In the genomic region with DNA sequence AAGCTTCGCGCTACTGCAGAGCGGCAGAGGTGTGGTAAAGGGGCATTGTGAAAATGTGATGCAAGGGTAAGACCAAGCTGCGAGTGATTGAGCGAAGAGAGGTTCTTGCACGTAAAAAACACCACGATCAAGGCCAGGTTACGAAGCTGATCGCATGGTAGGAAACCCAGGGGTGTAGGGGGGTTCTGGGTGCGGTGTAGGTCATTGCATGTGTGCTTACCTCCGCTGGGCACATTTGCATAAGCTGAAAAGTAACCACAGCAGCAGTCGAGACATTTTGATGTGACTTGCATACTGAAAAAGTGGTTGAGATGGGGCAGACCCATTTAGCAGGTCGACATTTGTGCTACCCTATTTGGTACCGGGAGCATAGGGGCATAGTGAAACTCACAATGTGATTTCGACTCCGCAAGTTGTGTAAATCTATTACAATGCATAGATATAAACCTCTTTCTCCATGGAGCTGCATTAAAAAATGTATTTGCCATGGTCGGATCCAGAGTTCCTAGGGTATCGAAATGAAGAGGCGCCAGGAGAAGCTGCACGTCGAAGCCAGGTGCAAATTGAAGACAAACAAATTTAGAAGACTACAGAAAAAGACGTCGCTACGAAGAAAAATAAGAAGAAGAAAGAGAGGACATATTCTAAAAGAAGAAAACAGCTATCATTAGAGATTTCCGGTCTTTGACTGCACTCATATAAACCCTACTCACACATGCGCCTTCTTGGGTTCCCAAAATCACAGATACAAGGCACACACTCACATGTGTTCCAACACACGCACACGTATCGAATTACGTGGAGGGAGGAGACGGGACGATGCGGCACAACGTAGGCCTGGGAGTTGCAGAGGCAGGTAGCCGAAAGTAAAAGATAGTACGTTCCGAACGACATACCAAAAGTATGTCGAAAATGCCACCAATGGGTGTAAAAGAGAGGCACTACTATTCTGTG, we compare ENCODE assay signal across 1 fruit fly cellular context.
TF ChIP-seq lines count a peak whose summit lies in the region.

No protein-coding gene starts in this region.

TF ChIP-seq in whole organism, embryonic, 481 proteins besides CTCF, POLR2A, EP300 and RAD21 (continued from another document and continues in another):
- TF ChIP-seq pan (optimal IDR thresholded peaks at IDR 0.05; lab: Kevin White, UChicago) (peak in 1 of 2 experiments; percentile 40), pan (GFP tag; optimal IDR thresholded peaks at IDR 0.05 in 1 of 2, IDR thresholded peaks at IDR 0.05 in 1 of 2) (no peak), CG17359 (tag; optimal IDR thresholded peaks at IDR 0.05; lab: Kevin White, UChicago) (no peak), Hand (GFP tag; optimal IDR thresholded peaks at IDR 0.05; lab: Kevin White, UChicago) (no peak), CG16815 (GFP tag; optimal IDR thresholded peaks at IDR 0.05; lab: Kevin White, UChicago) (no peak), vvl (GFP tag; IDR thresholded peaks at IDR 0.05; lab: Robert Waterston, UW) (peak; percentile 86), ab (GFP tag; optimal IDR thresholded peaks at IDR 0.05; lab: Kevin White, UChicago) (no peak), tll (GFP tag; optimal IDR thresholded peaks at IDR 0.05; lab: Kevin White, UChicago) (peak in 1 of 2 experiments; percentile 67), eve (GFP tag; optimal IDR thresholded peaks at IDR 0.05; lab: Kevin White, UChicago) (no peak), Ptx1 (GFP tag; IDR thresholded peaks at IDR 0.05; lab: Robert Waterston, UW) (no peak), D19A (tag; optimal IDR thresholded peaks at IDR 0.05; lab: Kevin White, UChicago) (peak; percentile 29), grau (tag; optimal IDR thresholded peaks at IDR 0.05; lab: Kevin White, UChicago) (no peak), nmo (GFP tag; optimal IDR thresholded peaks at IDR 0.05; lab: Kevin White, UChicago) (peak; percentile 4), aop (GFP tag; IDR thresholded peaks at IDR 0.05; lab: Robert Waterston, UW) (no peak), lola (GFP tag; optimal IDR thresholded peaks at IDR 0.05; lab: Kevin White, UChicago) (peak in 1 of 3 experiments; percentile 9), CG9932 (GFP tag; IDR thresholded peaks at IDR 0.05; lab: Robert Waterston, UW) (no peak), CG1603 (tag; optimal IDR thresholded peaks at IDR 0.05; lab: Kevin White, UChicago) (peak; percentile 26), HLHmδ (GFP tag; optimal IDR thresholded peaks at IDR 0.05; lab: Kevin White, UChicago) (peak; percentile 10), CG11093 (GFP tag; IDR thresholded peaks at IDR 0.05; lab: Robert Waterston, UW) (no peak), CG11504 (tag; optimal IDR thresholded peaks at IDR 0.05; lab: Kevin White, UChicago) (no peak), Elba2 (GFP tag; optimal IDR thresholded peaks at IDR 0.05; lab: Kevin White, UChicago) (no peak), sr (GFP tag; IDR thresholded peaks at IDR 0.05; lab: Robert Waterston, UW) (no peak), CG18262 (tag; optimal IDR thresholded peaks at IDR 0.05; lab: Kevin White, UChicago) (peak; percentile 29), CG6175 (GFP tag; IDR thresholded peaks at IDR 0.05; lab: Robert Waterston, UW) (no peak), Hmr (GFP tag; optimal IDR thresholded peaks at IDR 0.05; lab: Kevin White, UChicago) (no peak), Hr78 (GFP tag; optimal IDR thresholded peaks at IDR 0.05; lab: Kevin White, UChicago) (peak in 1 of 2 experiments; percentile 33), slou (GFP tag; optimal IDR thresholded peaks at IDR 0.05; lab: Kevin White, UChicago) (no peak), Dad (GFP tag; optimal IDR thresholded peaks at IDR 0.05; lab: Kevin White, UChicago) (no peak), dmrt11E (tag; optimal IDR thresholded peaks at IDR 0.05; lab: Kevin White, UChicago) (peak; percentile 35), ac (GFP tag; optimal IDR thresholded peaks at IDR 0.05; lab: Kevin White, UChicago) (peak; percentile 51), fd3F (GFP tag; optimal IDR thresholded peaks at IDR 0.05; lab: Kevin White, UChicago) (no peak), tin (GFP tag; optimal IDR thresholded peaks at IDR 0.05; lab: Kevin White, UChicago) (no peak), bbx (GFP tag; IDR thresholded peaks at IDR 0.05; lab: Robert Waterston, UW; ENCODE audit: partially characterized antibody) (no peak), CG12236 (GFP tag; optimal IDR thresholded peaks at IDR 0.05; lab: Kevin White, UChicago) (no peak), CG1024 (GFP tag; IDR thresholded peaks at IDR 0.05; lab: Robert Waterston, UW) (no peak), otp (GFP tag; IDR thresholded peaks at IDR 0.05; lab: Robert Waterston, UW) (0 out of 3 replicates have a peak, but pooled peaks have one; percentile 29), klu (GFP tag; IDR thresholded peaks at IDR 0.05; lab: Robert Waterston, UW) (no peak), dpn (GFP tag; optimal IDR thresholded peaks at IDR 0.05; lab: Kevin White, UChicago) (no peak), CG1647 (GFP tag; optimal IDR thresholded peaks at IDR 0.05; lab: Kevin White, UChicago) (no peak), Opbp (GFP tag; IDR thresholded peaks at IDR 0.05; lab: Robert Waterston, UW; ENCODE audit: partially characterized antibody) (0 out of 3 replicates have a peak, but pooled peaks have one; percentile 27), CG17328 (GFP tag; IDR thresholded peaks at IDR 0.05; lab: Robert Waterston, UW) (no peak), Chrac-16 (GFP tag; optimal IDR thresholded peaks at IDR 0.05; lab: Kevin White, UChicago) (no peak), Lhr (GFP tag; optimal IDR thresholded peaks at IDR 0.05; lab: Kevin White, UChicago) (no peak), CG14965 (GFP tag; optimal IDR thresholded peaks at IDR 0.05; lab: Kevin White, UChicago; ENCODE audit: borderline replicate concordance) (no peak), Dip3 (GFP tag; optimal IDR thresholded peaks at IDR 0.05; lab: Kevin White, UChicago) (no peak), hb (GFP tag; IDR thresholded peaks at IDR 0.05; lab: Robert Waterston, UW; ENCODE audit: partially characterized antibody) (no peak), CG4617 (GFP tag; optimal IDR thresholded peaks at IDR 0.05; lab: Kevin White, UChicago; ENCODE audit: borderline replicate concordance) (no peak), Oli (tag; optimal IDR thresholded peaks at IDR 0.05; lab: Kevin White, UChicago) (no peak), zf30C (GFP tag; optimal IDR thresholded peaks at IDR 0.05; lab: Kevin White, UChicago) (no peak), cato (GFP tag; optimal IDR thresholded peaks at IDR 0.05; lab: Kevin White, UChicago; ENCODE audit: borderline replicate concordance) (no peak), CG2199 (GFP tag; IDR thresholded peaks at IDR 0.05; lab: Robert Waterston, UW) (no peak), Dp (GFP tag; optimal IDR thresholded peaks at IDR 0.05; lab: Kevin White, UChicago) (no peak), H15 (GFP tag; IDR thresholded peaks at IDR 0.05; lab: Robert Waterston, UW) (no peak), CG12299 (tag; optimal IDR thresholded peaks at IDR 0.05; lab: Kevin White, UChicago) (no peak), CG2712 (tag; optimal IDR thresholded peaks at IDR 0.05; lab: Kevin White, UChicago) (peak; percentile 22), kni (GFP tag; optimal IDR thresholded peaks at IDR 0.05; lab: Kevin White, UChicago) (peak; percentile 80), C15 (GFP tag; IDR thresholded peaks at IDR 0.05; lab: Robert Waterston, UW) (no peak), Xrp1 (GFP tag; IDR thresholded peaks at IDR 0.05; lab: Robert Waterston, UW) (peak; percentile 44; the same call in 1 of the 2 replicates), CG6791 (GFP tag; IDR thresholded peaks at IDR 0.05; lab: Robert Waterston, UW; ENCODE audit: partially characterized antibody) (0 out of 3 replicates have a peak, but pooled peaks have one; percentile 6), CG17385 (GFP tag; optimal IDR thresholded peaks at IDR 0.05; lab: Kevin White, UChicago) (peak; percentile 35), Camta (GFP tag; optimal IDR thresholded peaks at IDR 0.05; lab: Kevin White, UChicago) (no peak), CG10431 (GFP tag; optimal IDR thresholded peaks at IDR 0.05; lab: Kevin White, UChicago) (no peak), gcm (GFP tag; optimal IDR thresholded peaks at IDR 0.05; lab: Kevin White, UChicago) (no peak), E2f1 (GFP tag; IDR thresholded peaks at IDR 0.05; lab: Robert Waterston, UW) (no peak), croc (GFP tag; conservative IDR thresholded peaks at IDR 0.05; lab: Robert Waterston, UW) (no peak), CG2129 (GFP tag; IDR thresholded peaks at IDR 0.05; lab: Robert Waterston, UW; ENCODE audit: partially characterized antibody) (no peak), lov (optimal IDR thresholded peaks at IDR 0.05; lab: Kevin White, UChicago) (no peak), lov (GFP tag; IDR thresholded peaks at IDR 0.05; lab: Robert Waterston, UW) (no peak), Tbp (GFP tag; optimal IDR thresholded peaks at IDR 0.05; lab: Kevin White, UChicago) (no peak), unpg (GFP tag; optimal IDR thresholded peaks at IDR 0.05; lab: Kevin White, UChicago) (no peak), Spps (tag; optimal IDR thresholded peaks at IDR 0.05; lab: Kevin White, UChicago) (no peak), CG8290 (GFP tag; optimal IDR thresholded peaks at IDR 0.05; lab: Kevin White, UChicago) (no peak), CG8290 (tag; optimal IDR thresholded peaks at IDR 0.05; lab: Kevin White, UChicago) (no peak), dmrt99B (tag; optimal IDR thresholded peaks at IDR 0.05; lab: Kevin White, UChicago) (no peak), cg (GFP tag; optimal IDR thresholded peaks at IDR 0.05; lab: Kevin White, UChicago) (peak; percentile 76), CG11696 (GFP tag; IDR thresholded peaks at IDR 0.05; lab: Robert Waterston, UW) (no peak), dimm (GFP tag; IDR thresholded peaks at IDR 0.05; lab: Robert Waterston, UW) (no peak), chif (GFP tag; optimal IDR thresholded peaks at IDR 0.05; lab: Kevin White, UChicago) (peak in 1 of 2 experiments; percentile 1), gro (GFP tag; optimal IDR thresholded peaks at IDR 0.05; lab: Kevin White, UChicago) (no peak), Xbp1 (GFP tag; optimal IDR thresholded peaks at IDR 0.05; lab: Kevin White, UChicago) (no peak), ap (GFP tag; IDR thresholded peaks at IDR 0.05; lab: Robert Waterston, UW) (no peak), tx (GFP tag; optimal IDR thresholded peaks at IDR 0.05; lab: Kevin White, UChicago) (no peak), CG7372 (GFP tag; IDR thresholded peaks at IDR 0.05; lab: Robert Waterston, UW) (no peak), CG7357 (GFP tag; IDR thresholded peaks at IDR 0.05; lab: Robert Waterston, UW) (no peak), chn (GFP tag; optimal IDR thresholded peaks at IDR 0.05; lab: Kevin White, UChicago) (peak; percentile 20), Antp (GFP tag; optimal IDR thresholded peaks at IDR 0.05; lab: Kevin White, UChicago) (no peak), bcd (GFP tag; optimal IDR thresholded peaks at IDR 0.05; lab: Kevin White, UChicago) (no peak), vfl (GFP tag; optimal IDR thresholded peaks at IDR 0.05; lab: Kevin White, UChicago) (no peak), row (GFP tag; IDR thresholded peaks at IDR 0.05; lab: Robert Waterston, UW) (peak; percentile 43; the same call in 2 of the 3 replicates), da (GFP tag; optimal IDR thresholded peaks at IDR 0.05; lab: Kevin White, UChicago) (no peak), CG7839 (tag; optimal IDR thresholded peaks at IDR 0.05; lab: Kevin White, UChicago) (no peak), Ssrp (tag; optimal IDR thresholded peaks at IDR 0.05; lab: Kevin White, UChicago) (no peak), kah (GFP tag; optimal IDR thresholded peaks at IDR 0.05; lab: Kevin White, UChicago) (no peak), D (optimal IDR thresholded peaks at IDR 0.05; lab: Kevin White, UChicago) (no peak), D (GFP tag; optimal IDR thresholded peaks at IDR 0.05; lab: Kevin White, UChicago) (no peak), CG2875 (GFP tag; optimal IDR thresholded peaks at IDR 0.05; lab: Kevin White, UChicago) (no peak), pros (GFP tag; optimal IDR thresholded peaks at IDR 0.05; lab: Kevin White, UChicago) (peak; percentile 88), sd (tag; optimal IDR thresholded peaks at IDR 0.05; lab: Kevin White, UChicago) (peak; percentile 18), CG3407 (GFP tag; optimal IDR thresholded peaks at IDR 0.05; lab: Kevin White, UChicago) (no peak), Mes4 (GFP tag; optimal IDR thresholded peaks at IDR 0.05; lab: Kevin White, UChicago) (no peak), CG13287 (GFP tag; IDR thresholded peaks at IDR 0.05; lab: Robert Waterston, UW; ENCODE audit: partially characterized antibody) (no peak), Rx (GFP tag; IDR thresholded peaks at IDR 0.05; lab: Robert Waterston, UW) (no peak), gce (GFP tag; IDR thresholded peaks at IDR 0.05; lab: Robert Waterston, UW) (no peak), her (GFP tag; optimal IDR thresholded peaks at IDR 0.05; lab: Kevin White, UChicago) (no peak), CG9727 (GFP tag; optimal IDR thresholded peaks at IDR 0.05; lab: Kevin White, UChicago) (peak; percentile 11), CG12104 (GFP tag; optimal IDR thresholded peaks at IDR 0.05; lab: Kevin White, UChicago) (no peak), pnt (GFP tag; optimal IDR thresholded peaks at IDR 0.05; lab: Kevin White, UChicago) (no peak), shn (GFP tag; optimal IDR thresholded peaks at IDR 0.05; lab: Kevin White, UChicago) (no peak), B-H2 (GFP tag; optimal IDR thresholded peaks at IDR 0.05; lab: Kevin White, UChicago) (no peak), CG12391 (tag; optimal IDR thresholded peaks at IDR 0.05; lab: Kevin White, UChicago) (peak; percentile 8), trh (GFP tag; optimal IDR thresholded peaks at IDR 0.05; lab: Kevin White, UChicago) (no peak), Ets97D (GFP tag; optimal IDR thresholded peaks at IDR 0.05; lab: Kevin White, UChicago) (no peak), CG17912 (GFP tag; optimal IDR thresholded peaks at IDR 0.05; lab: Kevin White, UChicago) (no peak), CG13624 (GFP tag; optimal IDR thresholded peaks at IDR 0.05; lab: Kevin White, UChicago) (no peak), Nf-YC (tag; optimal IDR thresholded peaks at IDR 0.05; lab: Kevin White, UChicago) (no peak), bigmax (GFP tag; optimal IDR thresholded peaks at IDR 0.05; lab: Kevin White, UChicago) (no peak), CG10979 (tag; optimal IDR thresholded peaks at IDR 0.05; lab: Kevin White, UChicago) (peak; percentile 12), fru (optimal IDR thresholded peaks at IDR 0.05; lab: Kevin White, UChicago) (no peak), CG10654 (GFP tag; optimal IDR thresholded peaks at IDR 0.05; lab: Kevin White, UChicago) (no peak), chm (GFP tag; IDR thresholded peaks at IDR 0.05; lab: Robert Waterston, UW) (no peak), zfh1 (GFP tag; IDR thresholded peaks at IDR 0.05; lab: Robert Waterston, UW) (0 out of 3 replicates have a peak, but pooled peaks have one; percentile 25), CG15479 (GFP tag; optimal IDR thresholded peaks at IDR 0.05; lab: Kevin White, UChicago) (peak; percentile 77), sens (GFP tag; lab: Kevin White, UChicago) (peak; percentile 1)
